Fruit fly (Drosophila melanogaster): ENCODE results near the gene CG46439.
"Not testable (repeated sequence)": the region's sequence is repeated elsewhere in the genome, so short reads cannot be mapped to it uniquely, and the experiment has no call there.

The CG46439 gene

dm6 chr3L:11138862-11139261 is 42.8 kb upstream of the CG46439 start:
- TF ChIP-seq Hr78 (GFP tag; optimal IDR thresholded peaks at IDR 0.05): no peak
- no peak for TF ChIP-seq OdsH (GFP tag; optimal IDR thresholded peaks at IDR 0.05)
- TF ChIP-seq dsf (GFP tag; optimal IDR thresholded peaks at IDR 0.05; ENCODE audit: borderline replicate concordance): no peak
- TF ChIP-seq HLH106 (tag; optimal IDR thresholded peaks at IDR 0.05): no peak
- no peak for TF ChIP-seq dl (GFP tag; optimal IDR thresholded peaks at IDR 0.05; ENCODE audit: insufficient read depth in 1 of 2, partially characterized antibody in 2 of 2)
- no peak for TF ChIP-seq Hr83 (GFP tag; optimal IDR thresholded peaks at IDR 0.05; ENCODE audit: poor library complexity, severe bottlenecking)
- TF ChIP-seq Myc (optimal IDR thresholded peaks at IDR 0.05): no peak
- TF ChIP-seq foxo (GFP tag; optimal IDR thresholded peaks at IDR 0.05): no peak
- TF ChIP-seq Hnf4 (GFP tag; optimal IDR thresholded peaks at IDR 0.05): no peak
- TF ChIP-seq tai (GFP tag; optimal IDR thresholded peaks at IDR 0.05): no peak
- no peak for TF ChIP-seq N (GFP tag; optimal IDR thresholded peaks at IDR 0.05)

DNA sequence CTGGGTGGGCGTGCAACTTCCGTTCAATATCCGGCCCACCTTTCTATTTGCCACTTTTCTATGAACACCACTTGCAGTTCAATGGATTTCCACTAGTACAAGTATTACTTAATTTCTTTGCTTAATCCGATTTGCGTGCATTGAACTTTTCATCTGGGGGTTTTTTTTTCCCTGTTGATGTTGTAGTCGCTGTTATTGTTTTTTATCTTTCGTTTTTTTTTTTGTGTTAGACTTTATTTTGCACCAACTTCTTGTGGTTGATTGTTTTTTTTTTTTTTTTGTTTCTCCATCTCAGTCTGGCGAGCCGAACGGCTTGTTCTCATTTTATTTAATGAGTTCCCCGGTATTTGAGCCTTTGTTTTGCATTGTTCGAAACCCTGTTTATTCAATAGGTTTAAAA is 40.3 kb upstream of the CG46439 start:
- no peak for TF ChIP-seq sage (GFP tag; optimal IDR thresholded peaks at IDR 0.05)
- no peak for TF ChIP-seq CG9705 (GFP tag; optimal IDR thresholded peaks at IDR 0.05)
- no peak for TF ChIP-seq GATAd (GFP tag; optimal IDR thresholded peaks at IDR 0.05)
- TF ChIP-seq HLH106 (tag; optimal IDR thresholded peaks at IDR 0.05): no peak

DNA sequence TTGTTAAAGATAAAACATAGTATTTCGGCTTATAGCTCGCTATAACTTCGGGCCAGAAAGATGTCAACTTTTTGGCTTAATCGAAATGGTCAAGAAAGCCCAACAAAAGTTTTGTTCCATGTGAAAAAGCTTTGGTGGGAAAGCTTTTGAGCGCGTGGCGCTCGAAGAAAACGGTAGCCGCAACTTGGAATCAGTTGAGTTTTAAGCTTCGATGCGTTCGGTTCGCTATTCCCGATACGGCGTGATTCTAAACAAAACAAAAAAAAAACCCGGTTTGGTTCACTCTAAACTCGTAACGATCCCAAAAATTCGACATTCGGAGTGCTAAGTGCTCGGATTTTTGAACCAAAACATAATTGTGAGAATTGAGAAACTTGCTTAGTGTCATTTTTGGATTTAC is 39.8 kb upstream of the CG46439 start, which contains the start of gene IRSp53:
TSS of gene IRSp53 (plus strand) at position 204 of the 400 bp plus-strand sequence.
- no peak for TF ChIP-seq Dif (GFP tag; optimal IDR thresholded peaks at IDR 0.05; ENCODE audit: partially characterized antibody)
- peak; percentile 20 for TF ChIP-seq CrebA (GFP tag; optimal IDR thresholded peaks at IDR 0.05; ENCODE audit: borderline replicate concordance)
- no peak for TF ChIP-seq N (GFP tag; optimal IDR thresholded peaks at IDR 0.05)

DNA sequence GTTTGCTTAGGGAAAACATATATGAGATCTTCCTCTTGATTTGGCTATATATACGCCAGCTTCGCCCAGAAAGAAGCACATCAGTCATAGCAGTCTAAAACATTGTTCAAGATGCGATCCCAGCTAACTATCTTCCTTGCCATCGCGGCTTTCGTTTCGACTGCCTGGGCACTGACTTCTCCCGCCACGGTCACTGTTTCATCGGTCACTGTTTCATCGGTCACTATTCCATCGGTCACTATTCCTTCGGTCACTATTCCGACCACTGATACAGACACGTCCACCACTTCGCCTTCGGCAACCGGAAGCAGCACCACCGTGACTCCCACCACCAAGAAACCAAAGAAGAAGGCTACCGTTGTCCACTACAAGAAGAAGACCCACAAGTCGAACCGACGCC is 38.8 kb upstream of the CG46439 start, which contains the start of gene CG14143:
TSS of gene CG14143 (plus strand) at position 102 of the 400 bp plus-strand sequence.
- TF ChIP-seq OdsH, N, brk (GFP tag; optimal IDR thresholded peaks at IDR 0.05): not testable (repeated sequence)

- TF ChIP-seq Abd-B, lola, h (GFP tag; optimal IDR thresholded peaks at IDR 0.05): not testable (repeated sequence)
These were observed 36.0 kb upstream of the CG46439 start, which contains the start of gene CG32074 for dm6 chr3L:11132055-11132454. Gene CG32074, minus strand, starts transcription at chr3L:11132322.

DNA sequence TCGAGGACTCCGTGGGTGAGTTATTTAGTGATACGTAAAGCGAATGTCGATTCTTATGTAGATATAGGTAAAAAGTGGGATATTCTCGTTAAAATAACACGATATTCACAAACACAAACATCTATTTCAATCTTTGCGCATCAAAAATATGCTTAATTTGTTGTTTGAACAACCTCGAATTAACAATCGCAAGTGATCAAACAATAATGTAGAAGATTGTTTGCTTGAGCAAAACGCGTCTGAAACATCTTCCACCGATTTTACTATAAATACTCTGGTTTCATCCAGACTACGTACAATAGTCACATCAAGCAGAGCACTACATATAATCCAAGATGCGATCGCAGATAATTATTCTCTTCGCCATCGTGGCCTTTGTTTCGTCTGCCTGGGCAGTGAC is 34.5 kb upstream of the CG46439 start, which contains the start of gene nol:
TSS of gene nol (plus strand) at position 301 of the 400 bp plus-strand sequence.
- TF ChIP-seq CG9705 (GFP tag; optimal IDR thresholded peaks at IDR 0.05) (no peak), pan (optimal IDR thresholded peaks at IDR 0.05) (no peak), Dif (GFP tag; optimal IDR thresholded peaks at IDR 0.05; ENCODE audit: partially characterized antibody) (no peak), Hr78 (GFP tag; optimal IDR thresholded peaks at IDR 0.05) (no peak), Jra (GFP tag; optimal IDR thresholded peaks at IDR 0.05) (no peak), jim (GFP tag; optimal IDR thresholded peaks at IDR 0.05) (no peak), Sp1 (GFP tag; optimal IDR thresholded peaks at IDR 0.05) (no peak), sv (GFP tag; optimal IDR thresholded peaks at IDR 0.05) (no peak), HLH106 (tag; optimal IDR thresholded peaks at IDR 0.05) (no peak)

DNA sequence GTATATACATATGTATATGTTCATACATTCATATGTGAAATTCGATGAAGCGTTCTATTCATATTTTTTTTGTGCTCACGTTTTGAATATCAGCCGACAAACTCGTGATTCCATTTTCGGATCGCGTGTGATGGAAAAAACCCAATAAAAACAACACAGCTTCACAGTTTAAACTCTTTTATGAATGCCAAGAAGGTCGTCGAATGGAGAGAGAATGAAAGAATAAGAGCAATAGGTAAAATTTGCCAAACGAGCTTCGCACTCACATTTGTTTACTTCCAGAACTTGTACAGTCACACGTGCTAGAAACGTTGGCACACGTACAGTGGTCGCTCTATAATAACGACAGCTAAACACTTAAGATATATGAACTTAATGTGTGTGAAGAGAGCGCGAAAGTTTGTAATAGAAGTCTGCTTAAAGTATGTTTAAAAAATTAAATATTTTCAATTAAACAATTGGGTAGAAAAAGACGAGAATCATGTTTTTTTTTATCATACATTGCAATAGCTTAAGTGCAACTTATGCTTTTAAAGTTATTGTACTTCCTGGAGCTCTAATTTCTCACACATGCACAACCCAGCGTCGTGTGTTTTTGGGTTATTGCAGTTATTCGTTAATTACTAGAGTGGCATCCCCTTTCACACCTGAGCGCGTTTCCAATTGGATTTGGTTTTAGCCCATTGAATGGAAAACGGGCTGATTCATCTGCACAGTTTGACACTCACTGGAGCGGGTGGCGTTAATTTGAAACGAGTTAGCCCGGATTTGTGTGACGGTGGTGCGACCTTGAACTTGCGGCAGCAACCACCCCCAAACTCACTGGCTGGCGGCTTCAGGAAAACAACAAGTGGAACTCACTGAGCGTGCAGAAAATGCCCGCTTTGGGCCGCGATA is 29.8 kb upstream of the CG46439 start:
- TF ChIP-seq h (GFP tag; optimal IDR thresholded peaks at IDR 0.05): no peak
- no peak for TF ChIP-seq N (GFP tag; optimal IDR thresholded peaks at IDR 0.05)
- no peak for TF ChIP-seq br (GFP tag; optimal IDR thresholded peaks at IDR 0.05)
- no peak for TF ChIP-seq Myc (optimal IDR thresholded peaks at IDR 0.05)
- no peak for TF ChIP-seq dl (GFP tag; optimal IDR thresholded peaks at IDR 0.05; ENCODE audit: insufficient read depth in 1 of 2, partially characterized antibody in 2 of 2)
- TF ChIP-seq Hr78 (GFP tag; optimal IDR thresholded peaks at IDR 0.05): no peak
- no peak for TF ChIP-seq Dfd (GFP tag; optimal IDR thresholded peaks at IDR 0.05)
- no peak for TF ChIP-seq tai (GFP tag; optimal IDR thresholded peaks at IDR 0.05)
- no peak for TF ChIP-seq dmrt93B (GFP tag; optimal IDR thresholded peaks at IDR 0.05)
- TF ChIP-seq sage (GFP tag; optimal IDR thresholded peaks at IDR 0.05): no peak
- no peak for TF ChIP-seq Mio (GFP tag; optimal IDR thresholded peaks at IDR 0.05)
- TF ChIP-seq CG9705 (GFP tag; optimal IDR thresholded peaks at IDR 0.05): no peak
- TF ChIP-seq Abd-B (GFP tag; optimal IDR thresholded peaks at IDR 0.05): no peak
- no peak for TF ChIP-seq Jra (GFP tag; optimal IDR thresholded peaks at IDR 0.05)
- TF ChIP-seq Hnf4 (GFP tag; optimal IDR thresholded peaks at IDR 0.05): no peak
- TF ChIP-seq rgr (GFP tag; optimal IDR thresholded peaks at IDR 0.05): no peak
- no peak for TF ChIP-seq GATAd (GFP tag; optimal IDR thresholded peaks at IDR 0.05)
- no peak for TF ChIP-seq Hr83 (GFP tag; optimal IDR thresholded peaks at IDR 0.05; ENCODE audit: poor library complexity, severe bottlenecking)
- TF ChIP-seq Sp1 (GFP tag; optimal IDR thresholded peaks at IDR 0.05): no peak
